Worm (Caenorhabditis elegans) whole organism, L4 larva: Measurements from ENCODE around the gene C09E10.3.

ENCODE experiments used
- F37D6.2 ChIP-seq: sonication (generic microtip); optimal IDR thresholded peaks from 2 replicates; lab custom pipeline; 2016; ENCODE audit warnings: mild to moderate bottlenecking, missing genetic modification characterization, missing compliant biosample characterization
- F44E2.7 ChIP-seq: fragments of 200-800 bp; sonication (Bioruptor generic); IDR thresholded peaks from 2 replicates; pipeline ENCODE4 v2.1.2; 2022; ENCODE audit warnings: missing genetic modification characterization, missing compliant biosample characterization
- R02D3.7 ChIP-seq: fragments of 150-350 bp; sonication (generic microtip); optimal IDR thresholded peaks from 3 replicates; lab custom pipeline; 2014; ENCODE audit warnings: missing biosample characterization, missing genetic modification characterization
- aha-1 ChIP-seq: fragments of 150-350 bp; peaks from one replicate; lab custom pipeline; 2014; ENCODE audit warnings: missing biosample characterization, missing genetic modification characterization
- ceh-20 ChIP-seq: fragments of 200-800 bp; sonication (Bioruptor generic); IDR thresholded peaks from 2 replicates; pipeline ENCODE4 v1.3.6; 2022; ENCODE audit warnings: missing genetic modification reagents, missing genetic modification characterization, missing compliant biosample characterization
- ceh-32 ChIP-seq: sonication (generic microtip); optimal IDR thresholded peaks from 2 replicates; lab custom pipeline; 2016; ENCODE audit warnings: mild to moderate bottlenecking, missing genetic modification characterization, missing compliant biosample characterization; ENCODE audit not compliant: poor library complexity
- ctbp-1 ChIP-seq: fragments of 200-800 bp; sonication (Bioruptor generic); IDR thresholded peaks from 2 replicates; pipeline ENCODE4 v1.3.6; 2022; ENCODE audit warnings: missing genetic modification reagents, missing genetic modification characterization, missing compliant biosample characterization
- daf-12 ChIP-seq: fragments of 150-350 bp; optimal IDR thresholded peaks from 2 replicates; lab custom pipeline; 2014; ENCODE audit warnings: missing biosample characterization, missing genetic modification reagents, missing genetic modification characterization
- daf-16 ChIP-seq, 3 experiments: sonication (generic microtip); optimal IDR thresholded peaks; 2 replicates each; lab custom pipeline; 2016 to 2017; ENCODE audit warnings: missing genetic modification characterization in 3 of 3, missing genetic modification reagents in 3 of 3, mild to moderate bottlenecking in 2 of 3, missing compliant biosample characterization in 2 of 3, missing biosample characterization in 1 of 3, moderate library complexity in 1 of 3
- daf-19 ChIP-seq: fragments of 200-800 bp; sonication (Bioruptor generic); conservative IDR thresholded peaks from 2 replicates; pipeline ENCODE4 v1.3.6; 2022; ENCODE audit warnings: missing genetic modification characterization, missing compliant biosample characterization
- dve-1 ChIP-seq: sonication (generic microtip); optimal IDR thresholded peaks from 2 replicates; lab custom pipeline; 2017; ENCODE audit warnings: antibody characterized with exemption, mild to moderate bottlenecking, missing genetic modification characterization, missing compliant biosample characterization; ENCODE audit not compliant: insufficient read depth
- egl-27 ChIP-seq: sonication (generic microtip); optimal IDR thresholded peaks from 3 replicates; lab custom pipeline; 2017; ENCODE audit warnings: missing biosample characterization, missing genetic modification reagents, missing genetic modification characterization
- fkh-10 ChIP-seq: fragments of 150-350 bp; optimal IDR thresholded peaks from 2 replicates; lab custom pipeline; 2014; ENCODE audit warnings: missing biosample characterization, missing genetic modification reagents, missing genetic modification characterization
- hif-1 ChIP-seq, 2 experiments: sonication (generic microtip); optimal IDR thresholded peaks; 2 replicates each; lab custom pipeline; 2016 to 2017; ENCODE audit warnings: missing compliant biosample characterization in 2 of 2, missing genetic modification characterization in 2 of 2, missing genetic modification reagents in 2 of 2, missing genotype in 2 of 2, mild to moderate bottlenecking in 1 of 2
- hlh-30 ChIP-seq: sonication (generic microtip); optimal IDR thresholded peaks from 2 replicates; lab custom pipeline; 2017; ENCODE audit warnings: antibody characterized with exemption, mild to moderate bottlenecking, missing genetic modification characterization, missing compliant biosample characterization; ENCODE audit not compliant: insufficient read depth
- hmg-1.1 ChIP-seq: fragments of 200-800 bp; sonication (Bioruptor generic); IDR thresholded peaks from 2 replicates; pipeline ENCODE4 v1.3.6; 2022; ENCODE audit warnings: missing genetic modification reagents, missing genetic modification characterization, missing compliant biosample characterization
- jun-1 ChIP-seq: fragments of 150-350 bp; optimal IDR thresholded peaks from 2 replicates; lab custom pipeline; 2014; ENCODE audit warnings: missing biosample characterization, missing genetic modification reagents, missing genetic modification characterization
- lsy-2 ChIP-seq, 2 experiments: fragments of 150-350 bp in 1 of 2; sonication (generic microtip) in 1 of 2; optimal IDR thresholded peaks; 2 replicates each; lab custom pipeline; 2014 to 2017; ENCODE audit warnings: missing biosample characterization in 2 of 2, missing genetic modification characterization in 2 of 2
- mdl-1 ChIP-seq, 2 experiments: fragments of 150-350 bp in 1 of 2; sonication (generic microtip) in 1 of 2; optimal IDR thresholded peaks; 2 replicates each; lab custom pipeline; 2014 to 2017; ENCODE audit warnings: missing biosample characterization in 2 of 2, missing genetic modification characterization in 2 of 2
- mep-1 ChIP-seq: fragments of 150-350 bp; sonication (generic microtip); optimal IDR thresholded peaks from 3 replicates; lab custom pipeline; 2014; ENCODE audit warnings: missing biosample characterization, missing genetic modification characterization
- mes-2 ChIP-seq: sonication (generic microtip); optimal IDR thresholded peaks from 2 replicates; lab custom pipeline; 2016; ENCODE audit warnings: missing genotype, mild to moderate bottlenecking, missing genetic modification characterization, missing compliant biosample characterization; ENCODE audit not compliant: poor library complexity, severe bottlenecking
- mxl-3 ChIP-seq: fragments of 200-800 bp; sonication (Bioruptor generic); optimal IDR thresholded peaks from 2 replicates; lab custom pipeline; 2018; ENCODE audit warnings: mild to moderate bottlenecking, missing genetic modification characterization, missing compliant biosample characterization
- nhr-11 ChIP-seq: fragments of 150-350 bp; optimal IDR thresholded peaks from 2 replicates; lab custom pipeline; 2014; ENCODE audit warnings: missing biosample characterization, missing genetic modification characterization
- nhr-48 ChIP-seq: sonication (generic microtip); optimal IDR thresholded peaks from 2 replicates; lab custom pipeline; 2016; ENCODE audit warnings: mild to moderate bottlenecking, missing genetic modification characterization, missing compliant biosample characterization
- rbr-2 ChIP-seq: sonication (generic microtip); optimal IDR thresholded peaks from 2 replicates; lab custom pipeline; 2016; ENCODE audit warnings: missing genotype, missing genetic modification characterization, missing compliant biosample characterization
- saeg-2 ChIP-seq: fragments of 200-800 bp; sonication (Bioruptor generic); IDR thresholded peaks from 2 replicates; pipeline ENCODE4 v1.3.6; 2022; ENCODE audit warnings: missing genetic modification reagents, missing genetic modification characterization, missing compliant biosample characterization
- set-16 ChIP-seq: fragments of 200-800 bp; sonication (Bioruptor generic); IDR thresholded peaks from 2 replicates; pipeline ENCODE4 v1.3.6; 2022; ENCODE audit warnings: missing genetic modification reagents, missing genetic modification characterization, missing compliant biosample characterization
- spr-1 ChIP-seq: sonication (generic microtip); optimal IDR thresholded peaks from 2 replicates; lab custom pipeline; 2016; ENCODE audit warnings: mild to moderate bottlenecking, missing genetic modification characterization, missing compliant biosample characterization
- tag-97 ChIP-seq: fragments of 200-800 bp; sonication (Bioruptor generic); IDR thresholded peaks from 2 replicates; pipeline ENCODE4 v1.3.6; 2022; ENCODE audit warnings: missing genetic modification characterization, missing compliant biosample characterization
- unc-62 ChIP-seq, 3 experiments: fragments of 150-350 bp in 1 of 3; sonication (generic microtip); optimal IDR thresholded peaks in 2 of 3; peaks in 1 of 3; 1 replicate in 1 of 3; 2 replicates in 2 of 3; lab custom pipeline; 2014 to 2017; ENCODE audit warnings: missing biosample characterization in 3 of 3, missing genetic modification characterization in 3 of 3, missing genetic modification reagents in 3 of 3, missing genotype in 1 of 3
- vab-7 ChIP-seq: fragments of 200-800 bp; sonication (Bioruptor generic); IDR thresholded peaks from 2 replicates; pipeline ENCODE4 v1.3.6; 2022; ENCODE audit warnings: missing genetic modification reagents, missing genetic modification characterization, missing compliant biosample characterization
- zfp-2 ChIP-seq: sonication (generic microtip); optimal IDR thresholded peaks from 2 replicates; lab custom pipeline; 2016; ENCODE audit warnings: mild to moderate bottlenecking, missing genetic modification characterization, missing compliant biosample characterization
- zfp-3 ChIP-seq: fragments of 200-800 bp; sonication (Bioruptor generic); conservative IDR thresholded peaks from 2 replicates; pipeline ENCODE4 v1.3.6; 2022; ENCODE audit warnings: missing genetic modification reagents, missing genetic modification characterization, missing compliant biosample characterization
- ztf-7 ChIP-seq: fragments of 150-350 bp; optimal IDR thresholded peaks from 2 replicates; lab custom pipeline; 2014; ENCODE audit warnings: missing biosample characterization, missing genetic modification characterization

The C09E10.3 gene

ce11 chrX:1009512-1009911 lies 18.3 kb upstream of the C09E10.3 start (continued):
- TF ChIP-seq zfp-2 (tag; lab: Kevin White, UChicago): no peak

ce11 chrX:1005026-1005425 lies 13.9 kb upstream of the C09E10.3 start:
- peak in 1 of 2 experiments; percentile 66 for TF ChIP-seq unc-62 (GFP tag; optimal IDR thresholded peaks at IDR 0.05 in 1 of 2; lab: Kevin White, UChicago)
- TF ChIP-seq unc-62 (tag; optimal IDR thresholded peaks at IDR 0.05; lab: Kevin White, UChicago): no peak
- no peak for TF ChIP-seq zfp-3 (GFP tag; lab: Robert Waterston, UW)

- TF ChIP-seq vab-7 (GFP tag; lab: Robert Waterston, UW) (no peak), zfp-3 (GFP tag; lab: Robert Waterston, UW) (no peak), F44E2.7 (GFP tag; lab: Robert Waterston, UW) (no peak), egl-27 (tag; lab: Kevin White, UChicago) (no peak)
Measured at ce11 chrX:1004037-1004436, 12.9 kb upstream of the C09E10.3 start, which contains the start of gene cutl-21. Gene cutl-21 (plus strand): TSS chrX:1004337.

- peak in 1 of 2 experiments; percentile 23 for TF ChIP-seq unc-62 (GFP tag; optimal IDR thresholded peaks at IDR 0.05 in 1 of 2; lab: Kevin White, UChicago)
- TF ChIP-seq unc-62 (tag; optimal IDR thresholded peaks at IDR 0.05; lab: Kevin White, UChicago): no peak
- TF ChIP-seq zfp-3 (GFP tag; lab: Robert Waterston, UW): no peak
- peak; percentile 77 for TF ChIP-seq aha-1 (tag; lab: Kevin White, UChicago)
Measured at ce11 chrX:994678-995077, 3.5 kb upstream of the C09E10.3 start.

- TF ChIP-seq daf-12 (tag; lab: Kevin White, UChicago): no peak
- peak in 1 of 2 experiments; percentile 99 for TF ChIP-seq unc-62 (GFP tag; optimal IDR thresholded peaks at IDR 0.05 in 1 of 2; lab: Kevin White, UChicago)
- no peak for TF ChIP-seq unc-62 (tag; optimal IDR thresholded peaks at IDR 0.05; lab: Kevin White, UChicago)
- peak; percentile 88 for TF ChIP-seq rbr-2
- TF ChIP-seq ceh-20 (GFP tag; lab: Robert Waterston, UW): peak; percentile 18; the same call in 1 of the 2 replicates
- peak in 1 of 2 experiments; percentile 34 for TF ChIP-seq hif-1 (tag; optimal IDR thresholded peaks at IDR 0.05; lab: Kevin White, UChicago)
- peak; percentile 82 for TF ChIP-seq F37D6.2 (tag; lab: Kevin White, UChicago)
- TF ChIP-seq mep-1 (tag; lab: Kevin White, UChicago): peak; percentile 63
- TF ChIP-seq mes-2: peak; percentile 12
- TF ChIP-seq tag-97: no peak
- TF ChIP-seq set-16 (GFP tag; lab: Robert Waterston, UW): peak; percentile 93
- no peak for TF ChIP-seq ztf-7 (tag; lab: Kevin White, UChicago)
- peak; percentile 47 for TF ChIP-seq nhr-11 (tag; lab: Kevin White, UChicago)
- TF ChIP-seq daf-19 (GFP tag; lab: Robert Waterston, UW): 0 out of 2 replicates have a peak, but pooled peaks have one; percentile 12
- TF ChIP-seq saeg-2 (GFP tag; lab: Robert Waterston, UW): no peak
- TF ChIP-seq hlh-30 (tag; lab: Kevin White, UChicago): peak; percentile 38
- TF ChIP-seq nhr-48 (tag; lab: Kevin White, UChicago): peak; percentile 37
- no peak for TF ChIP-seq R02D3.7
- peak in 1 of 2 experiments; percentile 27 for TF ChIP-seq mdl-1 (tag; optimal IDR thresholded peaks at IDR 0.05; lab: Kevin White, UChicago)
- TF ChIP-seq spr-1 (tag; lab: Kevin White, UChicago): peak; percentile 6
- peak in 1 of 2 experiments; percentile 62 for TF ChIP-seq lsy-2 (tag; optimal IDR thresholded peaks at IDR 0.05; lab: Kevin White, UChicago)
- 0 out of 2 replicates have a peak, but pooled peaks have one; percentile 54 for TF ChIP-seq ctbp-1 (GFP tag; lab: Robert Waterston, UW)
- TF ChIP-seq jun-1 (tag; lab: Kevin White, UChicago): no peak
- TF ChIP-seq ceh-32 (tag; lab: Kevin White, UChicago): peak; percentile 30
- TF ChIP-seq mxl-3: no peak
- TF ChIP-seq daf-16 (GFP tag; optimal IDR thresholded peaks at IDR 0.05; lab: Kevin White, UChicago): peak in 1 of 2 experiments; percentile 14
- TF ChIP-seq daf-16 (tag; optimal IDR thresholded peaks at IDR 0.05; lab: Kevin White, UChicago): no peak
- no peak for TF ChIP-seq dve-1 (tag; lab: Kevin White, UChicago)
- TF ChIP-seq hmg-1.1 (GFP tag; lab: Robert Waterston, UW): peak; percentile 85
- TF ChIP-seq aha-1 (tag; lab: Kevin White, UChicago): peak; percentile 83
- peak; percentile 49 for TF ChIP-seq fkh-10 (GFP tag; lab: Kevin White, UChicago)
Measured at ce11 chrX:992650-993403, 1.7 kb upstream of the C09E10.3 start.
